Worm (Caenorhabditis elegans) whole organism, mixed stage, embryonic: ENCODE results near the gene srh-42.
"Not testable (repeated sequence)": the region's sequence is repeated elsewhere in the genome, so short reads cannot be mapped to it uniquely, and the experiment has no call there.

Source experiments
- M03D4.4 ChIP-seq: sonication (generic microtip); optimal IDR thresholded peaks from 2 replicates; lab custom pipeline; 2017; ENCODE audit warnings: mild to moderate bottlenecking, missing genetic modification characterization, missing compliant biosample characterization
- bed-3 ChIP-seq: fragments of 200-800 bp; sonication (Bioruptor generic); optimal IDR thresholded peaks from 3 replicates; lab custom pipeline; 2018; ENCODE audit warnings: mild to moderate bottlenecking, missing genetic modification characterization, moderate library complexity, missing compliant biosample characterization
- blmp-1 ChIP-seq: fragments of 150-350 bp; optimal IDR thresholded peaks from 2 replicates; lab custom pipeline; 2014; ENCODE audit warnings: missing biosample characterization, missing genetic modification characterization
- ceh-39 ChIP-seq: fragments of 150-350 bp; optimal IDR thresholded peaks from 2 replicates; lab custom pipeline; 2014; ENCODE audit warnings: missing biosample characterization, missing genetic modification characterization
- ces-1 ChIP-seq: fragments of 150-350 bp; optimal IDR thresholded peaks from 2 replicates; lab custom pipeline; 2014; ENCODE audit warnings: missing biosample characterization, missing genetic modification reagents, missing genetic modification characterization
- drap-1 ChIP-seq: fragments of 200-800 bp; sonication (Bioruptor generic); optimal IDR thresholded peaks from 3 replicates; lab custom pipeline; 2018; ENCODE audit warnings: mild to moderate bottlenecking, missing genetic modification characterization, missing compliant biosample characterization
- elt-3 ChIP-seq: fragments of 150-350 bp; optimal IDR thresholded peaks from 2 replicates; lab custom pipeline; 2014; ENCODE audit warnings: missing biosample characterization, missing genetic modification characterization
- ham-2 ChIP-seq: fragments of 200-800 bp; sonication (Bioruptor generic); optimal IDR thresholded peaks from 2 replicates; lab custom pipeline; 2018; ENCODE audit warnings: mild to moderate bottlenecking, missing genetic modification characterization, missing compliant biosample characterization
- hlh-1 ChIP-seq: fragments of 150-350 bp; optimal IDR thresholded peaks from 2 replicates; lab custom pipeline; 2014; ENCODE audit warnings: missing biosample characterization, missing genetic modification reagents, missing genetic modification characterization
- lin-13 ChIP-seq: fragments of 150-350 bp; optimal IDR thresholded peaks from 2 replicates; lab custom pipeline; 2014; ENCODE audit warnings: missing biosample characterization, missing genetic modification characterization
- lin-32 ChIP-seq: fragments of 200-800 bp; sonication (Bioruptor generic); optimal IDR thresholded peaks from 2 replicates; lab custom pipeline; 2018; ENCODE audit warnings: mild to moderate bottlenecking, missing genetic modification characterization, missing compliant biosample characterization
- lsy-2 ChIP-seq: fragments of 150-350 bp; optimal IDR thresholded peaks from 2 replicates; lab custom pipeline; 2014; ENCODE audit warnings: missing biosample characterization, missing genetic modification characterization
- mab-5 ChIP-seq: fragments of 150-350 bp; optimal IDR thresholded peaks from 2 replicates; lab custom pipeline; 2014; ENCODE audit warnings: missing biosample characterization, missing genetic modification characterization
- mls-2 ChIP-seq: sonication (generic microtip); optimal IDR thresholded peaks from 2 replicates; lab custom pipeline; 2016; ENCODE audit warnings: mild to moderate bottlenecking, missing genetic modification characterization, moderate library complexity, missing compliant biosample characterization
- nhr-12 ChIP-seq: fragments of 150-350 bp; optimal IDR thresholded peaks from 2 replicates; lab custom pipeline; 2014; ENCODE audit warnings: missing biosample characterization, missing genetic modification characterization
- nhr-28 ChIP-seq: fragments of 150-350 bp; optimal IDR thresholded peaks from 2 replicates; lab custom pipeline; 2014; ENCODE audit warnings: missing biosample characterization, missing genetic modification characterization
- nhr-76 ChIP-seq: sonication (generic microtip); optimal IDR thresholded peaks from 2 replicates; lab custom pipeline; 2017; ENCODE audit warnings: missing biosample characterization, missing genetic modification characterization
- sem-2 ChIP-seq: fragments of 200-800 bp; sonication (Bioruptor generic); optimal IDR thresholded peaks from 2 replicates; lab custom pipeline; 2018; ENCODE audit warnings: mild to moderate bottlenecking, missing genetic modification characterization, missing compliant biosample characterization
- snpc-4 ChIP-seq: fragments of 150-350 bp; optimal IDR thresholded peaks from 2 replicates; lab custom pipeline; 2014; ENCODE audit warnings: missing biosample characterization, missing genetic modification characterization
- sptf-1 ChIP-seq: sonication (generic microtip); optimal IDR thresholded peaks from 2 replicates; lab custom pipeline; 2017; ENCODE audit warnings: mild to moderate bottlenecking, missing genetic modification characterization, moderate library complexity, missing compliant biosample characterization
- tbx-8 ChIP-seq: fragments of 200-800 bp; sonication (Bioruptor generic); optimal IDR thresholded peaks from 2 replicates; lab custom pipeline; 2018; ENCODE audit warnings: mild to moderate bottlenecking, missing genetic modification characterization, moderate library complexity, missing compliant biosample characterization
- unc-120 ChIP-seq: sonication (generic microtip); optimal IDR thresholded peaks from 2 replicates; lab custom pipeline; 2017; ENCODE audit warnings: missing genetic modification characterization, missing compliant biosample characterization; ENCODE audit not compliant: poor library complexity, severe bottlenecking
- unc-39 ChIP-seq: fragments of 150-350 bp; optimal IDR thresholded peaks from 2 replicates; lab custom pipeline; 2014; ENCODE audit warnings: missing biosample characterization, missing genetic modification characterization
- unc-62 ChIP-seq: fragments of 150-350 bp; optimal IDR thresholded peaks from 2 replicates; lab custom pipeline; 2014; ENCODE audit warnings: missing biosample characterization, missing genetic modification reagents, missing genetic modification characterization
- zip-8 ChIP-seq: fragments of 150-350 bp; optimal IDR thresholded peaks from 2 replicates; lab custom pipeline; 2014; ENCODE audit warnings: missing biosample characterization, missing genetic modification characterization

The srh-42 gene

ce11 chrII:14306160-14306559, 17.3 kb upstream of the srh-42 start, which contains the start of gene ctl-1:
Gene ctl-1, minus strand, starts transcription at chrII:14306260.
- not testable (repeated sequence) for TF ChIP-seq hlh-1 (tag; lab: Kevin White, UChicago); lin-32 (GFP tag; lab: Kevin White, UChicago); nhr-28
- TF ChIP-seq, all 35 proteins: peak for 0; not testable (repeated sequence) for 35

ce11 chrII:14301927-14302326, 13.1 kb upstream of the srh-42 start, which contains the start of gene ctl-2:
Gene ctl-2, minus strand, starts transcription at chrII:14302027.
- TF ChIP-seq drap-1 (GFP tag; lab: Kevin White, UChicago); unc-120 (tag; lab: Kevin White, UChicago); zip-8 (tag; lab: Kevin White, UChicago): not testable (repeated sequence)

ce11 chrII:14299254-14299759, 10.4 kb upstream of the srh-42 start:
- TF ChIP-seq unc-62 (no peak), lsy-2 (tag; lab: Kevin White, UChicago) (no peak), tbx-8 (no peak), sem-2 (GFP tag; lab: Kevin White, UChicago) (no peak)
- TF ChIP-seq, all 35 proteins: peak for 0

ce11 chrII:14297050-14297449, 8.2 kb upstream of the srh-42 start, which contains the start of gene Y54G11A.7:
Gene Y54G11A.7, plus strand, starts transcription at chrII:14297305.
- not testable (repeated sequence) for TF ChIP-seq sptf-1; nhr-76 (tag; lab: Kevin White, UChicago); ham-2 (GFP tag; lab: Kevin White, UChicago)

ce11 chrII:14296320-14296719, 7.5 kb upstream of the srh-42 start:
- no peak for TF ChIP-seq nhr-12 (tag; lab: Kevin White, UChicago)
- peak; percentile 22 for TF ChIP-seq blmp-1 (tag; lab: Kevin White, UChicago)
- TF ChIP-seq hlh-1 (tag; lab: Kevin White, UChicago) = no peak

ce11 chrII:14294390-14294789, 5.5 kb upstream of the srh-42 start:
- TF ChIP-seq lin-32 (GFP tag; lab: Kevin White, UChicago) = no peak
- no peak for TF ChIP-seq mab-5 (tag; lab: Kevin White, UChicago)
- TF ChIP-seq snpc-4 = no peak
- no peak for TF ChIP-seq mls-2
- no peak for TF ChIP-seq M03D4.4 (tag; lab: Kevin White, UChicago)
- TF ChIP-seq ham-2 (GFP tag; lab: Kevin White, UChicago) = no peak
- no peak for TF ChIP-seq hlh-1 (tag; lab: Kevin White, UChicago)
- no peak for TF ChIP-seq unc-39 (tag; lab: Kevin White, UChicago)
- no peak for TF ChIP-seq nhr-28
- no peak for TF ChIP-seq ceh-39 (tag; lab: Kevin White, UChicago)
- no peak for TF ChIP-seq unc-120 (tag; lab: Kevin White, UChicago)
- no peak for TF ChIP-seq lin-13 (tag; lab: Kevin White, UChicago)
- no peak for TF ChIP-seq zip-8 (tag; lab: Kevin White, UChicago)
- TF ChIP-seq ces-1 (GFP tag; lab: Kevin White, UChicago) = no peak
- TF ChIP-seq bed-3 (GFP tag; lab: Kevin White, UChicago) = no peak
- TF ChIP-seq elt-3 (tag; lab: Kevin White, UChicago) = no peak
- TF ChIP-seq, all 35 proteins: peak for 0

ce11 chrII:14292519-14292918, 3.7 kb upstream of the srh-42 start, which contains the start of gene Y54G11A.4:
Gene Y54G11A.4, plus strand, starts transcription at chrII:14292819.
- TF ChIP-seq unc-39 (tag; lab: Kevin White, UChicago) (no peak), ceh-39 (tag; lab: Kevin White, UChicago) (no peak), ces-1 (GFP tag; lab: Kevin White, UChicago) (no peak), snpc-4 (no peak)

ce11 chrII:14290846-14291245, 2.0 kb upstream of the srh-42 start:
- TF ChIP-seq lin-13 (tag; lab: Kevin White, UChicago) (no peak), drap-1 (GFP tag; lab: Kevin White, UChicago) (no peak)
